Worm (Caenorhabditis elegans) whole organism, early embryonic: ENCODE data around the gene slc-46A.
"Not testable (repeated sequence)": the region's sequence is repeated elsewhere in the genome, so short reads cannot be mapped to it uniquely, and the experiment has no call there.

ENCODE experiments used
- B0310.2 ChIP-seq: sonication (generic microtip); optimal IDR thresholded peaks from 2 replicates; lab custom pipeline; 2016; ENCODE audit warnings: mild to moderate bottlenecking, missing genetic modification characterization, missing compliant biosample characterization
- F13C5.2 ChIP-seq: sonication (generic microtip); optimal IDR thresholded peaks from 2 replicates; lab custom pipeline; 2017; ENCODE audit warnings: mild to moderate bottlenecking, missing genetic modification characterization, inconsistent platforms, missing compliant biosample characterization
- aly-1 ChIP-seq: sonication (generic microtip); optimal IDR thresholded peaks from 2 replicates; lab custom pipeline; 2016; ENCODE audit warnings: missing genetic modification characterization, missing compliant biosample characterization
- ama-1 ChIP-seq: fragments of 150-350 bp; optimal IDR thresholded peaks from 2 replicates; lab custom pipeline; 2014
- ceh-13 ChIP-seq: fragments of 200-800 bp; sonication (Bioruptor generic); optimal IDR thresholded peaks from 2 replicates; lab custom pipeline; 2018; ENCODE audit warnings: mild to moderate bottlenecking, missing genetic modification characterization, missing compliant biosample characterization
- ceh-36 ChIP-seq: sonication (generic microtip); optimal IDR thresholded peaks from 2 replicates; lab custom pipeline; 2016; ENCODE audit warnings: missing genetic modification characterization, inconsistent platforms, missing compliant biosample characterization
- ets-7 ChIP-seq: sonication (generic microtip); optimal IDR thresholded peaks from 2 replicates; lab custom pipeline; 2016; ENCODE audit warnings: missing genotype, missing genetic modification characterization, missing compliant biosample characterization
- flt-1 ChIP-seq: fragments of 200-800 bp; sonication (Bioruptor generic); IDR thresholded peaks from 2 replicates; pipeline ENCODE4 v1.3.6; 2022; ENCODE audit warnings: missing genetic modification characterization, missing compliant biosample characterization
- hmbx-1 ChIP-seq: sonication (generic microtip); optimal IDR thresholded peaks from 2 replicates; lab custom pipeline; 2016; ENCODE audit warnings: mild to moderate bottlenecking, missing genetic modification characterization, missing compliant biosample characterization
- hmg-4 ChIP-seq: fragments of 200-800 bp; sonication (Bioruptor generic); optimal IDR thresholded peaks from 2 replicates; lab custom pipeline; 2018; ENCODE audit warnings: mild to moderate bottlenecking, missing genetic modification characterization, missing compliant biosample characterization
- hnd-1 ChIP-seq: sonication (generic microtip); optimal IDR thresholded peaks from 2 replicates; lab custom pipeline; 2016; ENCODE audit warnings: missing genetic modification characterization, missing compliant biosample characterization
- pes-1 ChIP-seq: fragments of 200-800 bp; sonication (Bioruptor generic); IDR thresholded peaks from 2 replicates; pipeline ENCODE4 v1.3.6; 2022; ENCODE audit warnings: missing genetic modification reagents, missing genetic modification characterization, missing compliant biosample characterization
- scrt-1 ChIP-seq: fragments of 200-800 bp; sonication (Bioruptor generic); IDR thresholded peaks from 2 replicates; pipeline ENCODE4 v1.3.6; 2022; ENCODE audit warnings: missing genetic modification characterization, missing compliant biosample characterization
- sea-1 ChIP-seq: fragments of 200-800 bp; sonication (Bioruptor generic); conservative IDR thresholded peaks from 2 replicates; pipeline ENCODE4 v1.3.6; 2022; ENCODE audit warnings: missing genetic modification characterization, missing compliant biosample characterization
- tbx-11 ChIP-seq: fragments of 200-800 bp; sonication (Bioruptor generic); IDR thresholded peaks from 2 replicates; pipeline ENCODE4 v1.3.6; 2022; ENCODE audit warnings: missing genetic modification characterization, missing compliant biosample characterization
- tbx-37 ChIP-seq: fragments of 200-800 bp; sonication (Bioruptor generic); conservative IDR thresholded peaks from 2 replicates; pipeline ENCODE4 v1.3.6; 2022; ENCODE audit warnings: missing genetic modification reagents, missing genetic modification characterization, missing compliant biosample characterization
- tra-4 ChIP-seq: sonication (generic microtip); optimal IDR thresholded peaks from 2 replicates; lab custom pipeline; 2017; ENCODE audit warnings: missing genetic modification characterization, missing compliant biosample characterization

slc-46A gene

DNA sequence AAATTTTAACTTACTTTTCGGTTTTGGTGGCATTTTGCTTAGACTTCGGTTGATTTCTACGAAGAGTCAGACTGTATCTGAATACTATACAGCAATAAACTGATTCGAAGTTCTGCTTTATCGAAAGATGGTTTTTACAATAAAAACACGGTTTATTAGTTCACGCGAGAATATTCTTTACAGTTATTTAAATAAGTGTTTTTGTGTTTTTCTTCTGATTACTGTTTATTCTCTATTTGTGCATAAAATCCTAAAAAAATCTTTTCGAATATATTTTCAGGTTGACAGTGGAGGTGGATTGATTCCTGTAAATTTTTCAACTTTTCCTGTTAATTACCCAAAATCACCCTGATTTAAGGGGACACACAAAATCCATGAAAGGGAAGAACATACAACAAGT lies 13.0 kb upstream of the slc-46A start, which contains the start of gene ZK354.8:
ZK354.8 (minus strand) TSS at position 101 of the 400 bp plus-strand sequence.
- TF ChIP-seq tbx-37 (no peak), tbx-11 (GFP tag; lab: Robert Waterston, UW) (no peak), hmbx-1 (tag; lab: Kevin White, UChicago) (no peak), F13C5.2 (tag; lab: Kevin White, UChicago) (no peak), hmg-4 (GFP tag; lab: Kevin White, UChicago) (no peak), ceh-36 (no peak), ama-1 (lab: Kevin White, UChicago) (no peak), aly-1 (tag; lab: Kevin White, UChicago) (no peak), scrt-1 (GFP tag; lab: Robert Waterston, UW) (no peak), sea-1 (GFP tag; lab: Robert Waterston, UW) (no peak)

ce11 chrIV:5308046-5308643 lies 10.9 kb upstream of the slc-46A start, which contains the start of the genes ZK354.9 and msp-58:
TSS of gene ZK354.9 (minus strand) at chrIV:5308146.
TSS of gene msp-58 (plus strand) at chrIV:5308593.
- not testable (repeated sequence) for TF ChIP-seq hnd-1 (tag; lab: Kevin White, UChicago); hmg-4 (GFP tag; lab: Kevin White, UChicago); ama-1 (lab: Kevin White, UChicago)

ce11 chrIV:5309742-5310141 lies 9.3 kb upstream of the slc-46A start, which contains the start of gene ZK354.3:
TSS of gene ZK354.3 (plus strand) at chrIV:5310042.
- TF ChIP-seq hnd-1 (tag; lab: Kevin White, UChicago) (no peak), scrt-1 (GFP tag; lab: Robert Waterston, UW) (no peak), pes-1 (GFP tag; lab: Robert Waterston, UW) (no peak), ceh-13 (GFP tag; lab: Kevin White, UChicago) (no peak), tbx-11 (GFP tag; lab: Robert Waterston, UW) (no peak), aly-1 (tag; lab: Kevin White, UChicago) (no peak), sea-1 (GFP tag; lab: Robert Waterston, UW) (no peak), ets-7 (tag; lab: Kevin White, UChicago) (no peak), B0310.2 (tag; lab: Kevin White, UChicago) (no peak), flt-1 (GFP tag; lab: Robert Waterston, UW) (no peak), F13C5.2 (tag; lab: Kevin White, UChicago) (no peak), hmg-4 (GFP tag; lab: Kevin White, UChicago) (no peak), ceh-36 (no peak), hmbx-1 (tag; lab: Kevin White, UChicago) (no peak), tra-4 (tag; lab: Kevin White, UChicago) (no peak)

DNA sequence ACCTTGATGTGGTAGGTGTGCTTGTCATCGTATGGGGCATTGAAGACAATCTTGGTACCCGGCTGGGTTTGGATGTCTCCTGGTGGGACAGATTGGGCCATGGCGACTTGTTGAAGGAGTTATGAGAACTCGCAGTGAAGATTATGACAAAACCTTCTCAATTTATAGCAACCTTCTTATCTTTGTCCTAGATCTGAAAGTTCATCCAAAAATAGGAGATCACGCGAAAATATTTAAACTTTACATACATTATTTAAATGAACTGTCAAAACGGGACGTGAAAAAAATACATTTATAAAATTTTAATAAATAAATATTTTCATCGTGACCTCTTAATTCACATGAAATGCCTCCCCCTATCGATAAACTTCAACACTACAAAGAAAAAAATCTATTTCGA lies 6.0 kb upstream of the slc-46A start, which contains the start of the genes msp-59 and ZK354.2:
msp-59 (minus strand) TSS at position 101 of the 400 bp plus-strand sequence.
ZK354.2 (plus strand) TSS at position 395 of the 400 bp plus-strand sequence.
- not testable (repeated sequence) for TF ChIP-seq pes-1 (GFP tag; lab: Robert Waterston, UW); tbx-37; ceh-13 (GFP tag; lab: Kevin White, UChicago)

DNA sequence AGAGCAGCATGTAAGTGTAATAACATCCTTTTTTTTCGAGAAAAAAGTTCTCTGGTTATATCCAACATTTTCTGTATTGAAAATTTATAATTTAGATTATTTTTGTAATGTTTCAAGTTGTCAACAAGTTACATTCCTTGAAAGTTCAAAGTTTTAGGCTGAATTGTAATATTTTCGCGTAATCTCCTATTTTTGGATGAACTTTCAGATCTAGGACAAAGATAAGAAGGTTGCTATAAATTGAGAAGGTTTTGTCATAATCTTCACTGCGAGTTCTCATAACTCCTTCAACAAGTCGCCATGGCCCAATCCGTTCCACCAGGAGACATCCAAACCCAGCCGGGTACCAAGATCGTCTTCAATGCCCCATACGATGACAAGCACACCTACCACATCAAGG lies 2.8 kb upstream of the slc-46A start, which contains the start of gene msp-65:
msp-65 (plus strand) TSS at position 301 of the 400 bp plus-strand sequence.
- TF ChIP-seq B0310.2 (tag; lab: Kevin White, UChicago); ets-7 (tag; lab: Kevin White, UChicago); pes-1 (GFP tag; lab: Robert Waterston, UW): not testable (repeated sequence)

DNA sequence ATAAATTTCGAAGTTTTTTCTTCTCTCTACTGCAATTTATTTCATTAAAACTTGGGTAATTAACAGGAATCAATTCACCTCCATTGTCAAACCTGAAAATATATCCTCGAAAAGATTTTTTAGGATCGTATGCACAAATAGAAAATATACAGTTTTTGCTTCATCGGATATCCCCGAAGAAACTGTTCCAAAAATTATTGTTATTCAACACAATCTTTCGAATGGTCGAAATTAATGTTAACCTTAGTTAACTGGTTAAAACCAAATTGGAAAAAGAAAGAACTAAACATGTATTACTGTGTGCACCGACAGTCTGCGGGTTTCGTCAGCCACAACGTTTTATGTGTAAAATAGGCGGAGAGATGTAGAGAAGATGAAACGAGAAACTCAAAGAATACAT lies 1.9 kb upstream of the slc-46A start:
- TF ChIP-seq B0310.2 (tag; lab: Kevin White, UChicago) (no peak), F13C5.2 (tag; lab: Kevin White, UChicago) (no peak), tbx-11 (GFP tag; lab: Robert Waterston, UW) (no peak), ceh-36 (no peak), scrt-1 (GFP tag; lab: Robert Waterston, UW) (no peak), ama-1 (lab: Kevin White, UChicago) (no peak), flt-1 (GFP tag; lab: Robert Waterston, UW) (no peak), ets-7 (tag; lab: Kevin White, UChicago) (no peak), hnd-1 (tag; lab: Kevin White, UChicago) (no peak)

DNA sequence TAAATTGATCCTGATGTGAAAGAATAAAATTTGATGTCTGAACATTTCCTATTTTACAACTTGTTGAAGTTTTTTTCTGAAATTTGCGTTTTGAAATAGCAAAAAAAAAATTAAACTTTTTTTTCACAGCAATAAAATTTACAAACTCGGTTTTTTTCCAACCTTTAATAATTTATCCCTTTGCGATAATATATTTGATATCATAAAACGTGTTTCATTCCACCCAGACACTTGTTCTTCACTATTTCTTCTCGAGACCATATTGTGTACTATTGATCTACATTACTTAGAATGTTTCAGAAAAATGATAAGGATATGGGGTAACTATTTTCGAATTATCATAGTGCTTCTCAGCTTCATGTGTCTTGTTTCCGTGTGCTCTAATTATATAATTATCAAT lies 7.1 kb downstream of the slc-46A start, which contains the start of gene Y4C6B.4:
Y4C6B.4 (plus strand) TSS at position 301 of the 400 bp plus-strand sequence.
- TF ChIP-seq sea-1 (GFP tag; lab: Robert Waterston, UW) (no peak), hmg-4 (GFP tag; lab: Kevin White, UChicago) (no peak), B0310.2 (tag; lab: Kevin White, UChicago) (no peak), ceh-13 (GFP tag; lab: Kevin White, UChicago) (no peak), hmbx-1 (tag; lab: Kevin White, UChicago) (no peak), hnd-1 (tag; lab: Kevin White, UChicago) (no peak), ama-1 (lab: Kevin White, UChicago) (no peak), scrt-1 (GFP tag; lab: Robert Waterston, UW) (no peak)

- TF ChIP-seq B0310.2 (tag; lab: Kevin White, UChicago) (no peak), tbx-37 (no peak), scrt-1 (GFP tag; lab: Robert Waterston, UW) (no peak), sea-1 (GFP tag; lab: Robert Waterston, UW) (no peak), ets-7 (tag; lab: Kevin White, UChicago) (no peak), ceh-13 (GFP tag; lab: Kevin White, UChicago) (no peak), ama-1 (lab: Kevin White, UChicago) (no peak), pes-1 (GFP tag; lab: Robert Waterston, UW) (no peak), ceh-36 (no peak)
Measured at ce11 chrIV:5332178-5332577, 13.1 kb downstream of the slc-46A start, which contains the start of gene Y4C6B.3. TSS of gene Y4C6B.3 (plus strand) at chrIV:5332478.
